Worm (Caenorhabditis elegans): Measurements from ENCODE around the gene sdz-16.

DNA sequence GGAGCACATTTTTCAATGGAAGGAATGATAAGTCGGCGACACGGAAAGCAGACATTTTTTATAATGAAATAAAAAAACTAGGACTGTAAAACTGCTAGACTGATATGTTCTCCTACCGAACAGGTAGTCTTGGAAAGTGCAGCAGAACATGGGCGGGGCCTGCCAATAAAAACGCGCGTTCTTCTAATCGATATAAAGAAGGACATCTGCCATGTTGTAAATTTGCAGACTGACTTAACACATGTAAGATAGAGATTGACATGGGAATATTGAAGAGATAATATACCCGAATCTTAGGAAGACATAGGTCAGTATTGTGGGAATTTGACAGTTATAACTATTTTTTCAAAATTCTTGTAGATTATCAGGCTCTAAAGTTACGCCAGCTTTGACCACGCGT lies at the start of gene sdz-16:
- TF ChIP-seq unc-3 (GFP tag; conservative IDR thresholded peaks at IDR 0.05) (no peak), unc-3 (tag; optimal IDR thresholded peaks at IDR 0.05) (no peak), ztf-16 (tag; optimal IDR thresholded peaks at IDR 0.05) (no peak), nhr-11 (tag; optimal IDR thresholded peaks at IDR 0.05) (no peak), C08G9.2 (tag; optimal IDR thresholded peaks at IDR 0.05) (no peak), pqm-1 (tag; optimal IDR thresholded peaks at IDR 0.05) (no peak), ceh-31 (tag; optimal IDR thresholded peaks at IDR 0.05) (no peak), hlh-30 (tag; optimal IDR thresholded peaks at IDR 0.05; ENCODE audit: insufficient read depth) (no peak), dve-1 (tag; optimal IDR thresholded peaks at IDR 0.05) (no peak), ceh-9 (tag; optimal IDR thresholded peaks at IDR 0.05) (no peak), dmd-4 (tag; optimal IDR thresholded peaks at IDR 0.05; ENCODE audit: borderline replicate concordance) (no peak)
